Fruit fly (Drosophila melanogaster) whole organism, prepupa: ENCODE results near the gene CG6709.

Experiments
- CG10631 ChIP-seq: fragments of 200-800 bp; sonication (Bioruptor generic); optimal IDR thresholded peaks from 2 replicates; lab custom pipeline; 2016; ENCODE audit warnings: missing biosample characterization, missing genetic modification characterization
- CG15336 ChIP-seq: fragments of 200-800 bp; sonication (Bioruptor generic); IDR thresholded peaks from 2 replicates; pipeline ENCODE4 v1.3.6; 2022; ENCODE audit warnings: missing biosample characterization, missing genetic modification characterization
- CG6276 ChIP-seq: fragments of 200-800 bp; sonication (Bioruptor generic); optimal IDR thresholded peaks from 2 replicates; lab custom pipeline; 2017; ENCODE audit warnings: missing biosample characterization, mild to moderate bottlenecking, missing genetic modification characterization
- Ets21C ChIP-seq: fragments of 200-800 bp; sonication (Bioruptor generic); optimal IDR thresholded peaks from 3 replicates; lab custom pipeline; 2016; ENCODE audit warnings: missing biosample characterization, missing genetic modification characterization
- Gug ChIP-seq: fragments of 200-800 bp; sonication (Bioruptor generic); IDR thresholded peaks from 2 replicates; pipeline ENCODE4 v1.3.6; 2022; ENCODE audit warnings: missing biosample characterization, missing genetic modification characterization
- Lpt ChIP-seq: fragments of 200-800 bp; sonication (Bioruptor generic); optimal IDR thresholded peaks from 3 replicates; lab custom pipeline; 2016; ENCODE audit warnings: missing biosample characterization, missing genetic modification characterization
- Sox102F ChIP-seq: fragments of 200-800 bp; sonication (Bioruptor generic); optimal IDR thresholded peaks from 2 replicates; lab custom pipeline; 2016; ENCODE audit warnings: missing biosample characterization, mild to moderate bottlenecking, missing genetic modification characterization
- Sox14 ChIP-seq: fragments of 200-800 bp; sonication (Bioruptor generic); optimal IDR thresholded peaks from 3 replicates; lab custom pipeline; 2016; ENCODE audit warnings: missing biosample characterization, missing genetic modification characterization
- cyc ChIP-seq: fragments of 200-800 bp; sonication (Bioruptor generic); optimal IDR thresholded peaks from 3 replicates; lab custom pipeline; 2016; ENCODE audit warnings: missing biosample characterization, missing genetic modification characterization
- salr ChIP-seq, 2 experiments: fragments of 200-800 bp; sonication (Bioruptor generic); optimal IDR thresholded peaks; 3 replicates each; lab custom pipeline; 2016 to 2018; ENCODE audit warnings: missing biosample characterization in 2 of 2, missing genetic modification characterization in 2 of 2, mild to moderate bottlenecking in 1 of 2

DNA sequence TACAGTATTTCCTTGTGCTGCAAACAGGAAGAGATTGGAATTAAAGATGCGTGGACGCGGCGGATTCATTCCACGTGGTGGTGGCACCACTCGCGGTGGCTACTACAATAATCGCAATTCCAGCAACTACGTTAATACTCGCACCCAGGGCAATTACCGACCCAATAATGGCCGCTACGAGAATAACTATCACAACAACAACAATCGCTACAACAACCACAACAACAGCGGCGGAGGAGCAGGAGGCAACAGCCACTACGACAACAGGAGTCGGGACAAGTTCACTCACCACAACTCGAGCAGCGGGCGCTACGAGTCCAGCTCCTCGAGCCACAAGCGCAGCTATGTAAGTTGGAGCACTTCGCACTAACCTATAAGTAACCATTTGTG is 29.5 kb downstream of the CG6709 start:
- no peak for TF ChIP-seq Sox102F
- no peak for TF ChIP-seq Ets21C
- no peak for TF ChIP-seq Gug (GFP tag; lab: Robert Waterston, UW)
- TF ChIP-seq CG10631 = no peak
- no peak for TF ChIP-seq Sox14
- no peak for TF ChIP-seq CG6276 (GFP tag; lab: Kevin White, UChicago)
- TF ChIP-seq cyc (GFP tag; lab: Kevin White, UChicago) = no peak
- TF ChIP-seq Lpt (GFP tag; lab: Kevin White, UChicago) = no peak
- TF ChIP-seq salr (GFP tag; optimal IDR thresholded peaks at IDR 0.05; lab: Kevin White, UChicago) = no peak
- TF ChIP-seq CG15336 (GFP tag; lab: Robert Waterston, UW) = no peak
